Fruit fly (Drosophila melanogaster): ENCODE measurements around the gene CG31709.

CG31709 gene

DNA sequence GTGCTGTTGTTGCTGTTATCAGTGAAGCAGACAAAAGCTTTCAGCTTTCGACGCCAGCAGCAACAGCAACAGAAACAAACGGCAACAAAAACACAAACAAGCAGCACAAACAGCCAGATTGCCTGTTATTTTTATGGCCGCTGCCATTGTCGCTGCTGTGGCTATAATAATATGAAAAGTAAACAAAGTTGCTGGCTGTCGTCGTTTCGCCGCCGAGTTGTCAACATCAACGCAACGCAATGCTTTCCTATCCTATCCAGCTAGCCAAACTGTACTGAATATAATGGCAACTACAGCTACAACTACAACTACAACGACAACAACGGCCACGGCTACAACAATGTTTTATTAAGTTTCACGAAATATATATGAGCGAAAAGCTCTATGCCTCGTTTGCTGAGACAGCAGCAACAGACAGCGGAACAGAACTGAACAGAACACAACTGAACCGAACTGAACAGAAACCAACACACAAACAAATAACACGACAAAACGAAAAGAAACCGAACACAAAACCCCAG, 8.7 kb downstream of the CG31709 start (continued):
- peak; percentile 12 for TF ChIP-seq sqz (GFP tag; optimal IDR thresholded peaks at IDR 0.05)
- TF ChIP-seq cas (GFP tag; IDR thresholded peaks at IDR 0.05): no peak
- TF ChIP-seq sd (tag; optimal IDR thresholded peaks at IDR 0.05): peak; percentile 59
- TF ChIP-seq chif (GFP tag; optimal IDR thresholded peaks at IDR 0.05): no peak
- TF ChIP-seq CG4360 (GFP tag; IDR thresholded peaks at IDR 0.05): peak; percentile 80
- TF ChIP-seq Dek (tag; optimal IDR thresholded peaks at IDR 0.05): peak; percentile 10
- peak; percentile 73 for TF ChIP-seq CG5180 (GFP tag; optimal IDR thresholded peaks at IDR 0.05)
- peak; percentile 49 for TF ChIP-seq CG6813 (GFP tag; optimal IDR thresholded peaks at IDR 0.05)
- no peak for TF ChIP-seq CG6854 (GFP tag; optimal IDR thresholded peaks at IDR 0.05)
- peak; percentile 20 for TF ChIP-seq CG1647 (GFP tag; optimal IDR thresholded peaks at IDR 0.05)
- no peak for TF ChIP-seq kay (GFP tag; optimal IDR thresholded peaks at IDR 0.05)
- peak; percentile 70 for TF ChIP-seq CG10543 (GFP tag; optimal IDR thresholded peaks at IDR 0.05)
- TF ChIP-seq Trl (optimal IDR thresholded peaks at IDR 0.05): peak in 1 of 2 experiments; percentile 7
- no peak for TF ChIP-seq Trl (GFP tag; optimal IDR thresholded peaks at IDR 0.05)
- TF ChIP-seq Dfd (GFP tag; optimal IDR thresholded peaks at IDR 0.05): no peak
- TF ChIP-seq schlank (tag; optimal IDR thresholded peaks at IDR 0.05): peak; percentile 33
- peak; percentile 32 for TF ChIP-seq CG4328 (GFP tag; optimal IDR thresholded peaks at IDR 0.05)
- peak; percentile 27 for TF ChIP-seq caup (GFP tag; optimal IDR thresholded peaks at IDR 0.05; ENCODE audit: severe bottlenecking)
- TF ChIP-seq eve (GFP tag; optimal IDR thresholded peaks at IDR 0.05): no peak
- peak; percentile 8 for TF ChIP-seq YL-1 (GFP tag; optimal IDR thresholded peaks at IDR 0.05)
- no peak for TF ChIP-seq E2f1 (GFP tag; IDR thresholded peaks at IDR 0.05)
- peak; percentile 53 for TF ChIP-seq sob (GFP tag; IDR thresholded peaks at IDR 0.05)
- no peak for TF ChIP-seq cwo (GFP tag; optimal IDR thresholded peaks at IDR 0.05)
- no peak for TF ChIP-seq GATAe (GFP tag; conservative IDR thresholded peaks at IDR 0.05)
- peak; percentile 6 for TF ChIP-seq CG15514 (GFP tag; optimal IDR thresholded peaks at IDR 0.05)
- TF ChIP-seq CG11723 (GFP tag; optimal IDR thresholded peaks at IDR 0.05): peak; percentile 34
- TF ChIP-seq CG6272 (GFP tag; IDR thresholded peaks at IDR 0.05): no peak
- TF ChIP-seq CG9797 (GFP tag; optimal IDR thresholded peaks at IDR 0.05): no peak
- no peak for TF ChIP-seq tgo (GFP tag; IDR thresholded peaks at IDR 0.05)
- TF ChIP-seq CG31365 (tag; optimal IDR thresholded peaks at IDR 0.05): peak; percentile 27
- TF ChIP-seq Neu2 (GFP tag; optimal IDR thresholded peaks at IDR 0.05; ENCODE audit: borderline replicate concordance): no peak
- TF ChIP-seq Spps (tag; optimal IDR thresholded peaks at IDR 0.05): no peak
- TF ChIP-seq eyg (GFP tag; optimal IDR thresholded peaks at IDR 0.05): no peak
- no peak for TF ChIP-seq bigmax (GFP tag; optimal IDR thresholded peaks at IDR 0.05)
- TF ChIP-seq Deaf1 (tag; optimal IDR thresholded peaks at IDR 0.05): peak; percentile 69
- no peak for TF ChIP-seq NC2β (GFP tag; optimal IDR thresholded peaks at IDR 0.05)
- no peak for TF ChIP-seq Hr78 (GFP tag; optimal IDR thresholded peaks at IDR 0.05)
- no peak for TF ChIP-seq shn (GFP tag; optimal IDR thresholded peaks at IDR 0.05)
- TF ChIP-seq HmgD (GFP tag; optimal IDR thresholded peaks at IDR 0.05): no peak
- peak; percentile 19 for TF ChIP-seq CG12104 (GFP tag; optimal IDR thresholded peaks at IDR 0.05)
- TF ChIP-seq CG12219 (GFP tag; optimal IDR thresholded peaks at IDR 0.05): peak; percentile 28
- TF ChIP-seq Asciz (GFP tag; optimal IDR thresholded peaks at IDR 0.05): peak; percentile 68
- TF ChIP-seq CG10431 (GFP tag; optimal IDR thresholded peaks at IDR 0.05): peak; percentile 31
- TF ChIP-seq slp2 (GFP tag; optimal IDR thresholded peaks at IDR 0.05): no peak
- peak; percentile 67 for TF ChIP-seq fd64A (GFP tag; optimal IDR thresholded peaks at IDR 0.05)
- peak; percentile 34 for TF ChIP-seq CG12659 (GFP tag; optimal IDR thresholded peaks at IDR 0.05)
- no peak for TF ChIP-seq ERR (GFP tag; optimal IDR thresholded peaks at IDR 0.05)
- peak; percentile 61 for TF ChIP-seq CG6765 (GFP tag; optimal IDR thresholded peaks at IDR 0.05)
- TF ChIP-seq her (GFP tag; optimal IDR thresholded peaks at IDR 0.05): peak; percentile 21
- TF ChIP-seq CG42726 (GFP tag; IDR thresholded peaks at IDR 0.05; ENCODE audit: partially characterized antibody): no peak

Measured in whole organism, embryonic.